Worm (Caenorhabditis elegans): Measurements from ENCODE around the gene sdz-38.

DNA sequence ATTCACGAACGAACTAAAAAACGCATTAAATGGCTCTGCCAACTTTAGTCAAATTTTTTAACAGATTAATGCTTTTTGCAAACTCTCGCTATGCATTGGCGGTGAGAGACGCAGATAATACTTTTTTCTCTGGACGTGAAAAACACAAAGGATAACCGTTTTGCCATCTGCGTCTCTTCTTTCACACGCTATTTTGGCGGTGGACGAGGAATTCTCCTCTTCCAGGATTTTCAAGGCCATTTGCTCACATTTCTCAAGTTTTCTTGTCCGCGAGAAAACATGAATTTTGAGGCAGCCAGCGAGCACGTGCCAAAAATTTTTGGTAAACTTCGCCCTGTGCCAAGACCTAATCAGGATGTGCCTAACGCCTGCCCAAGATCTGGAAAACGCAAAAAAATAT, 50.6 kb downstream of the sdz-38 start:
- no peak for TF ChIP-seq ZK546.5 (tag; optimal IDR thresholded peaks at IDR 0.05)
- TF ChIP-seq fos-1 (tag; optimal IDR thresholded peaks at IDR 0.05) = no peak
- TF ChIP-seq nhr-23 (tag; optimal IDR thresholded peaks at IDR 0.05) = no peak
- no peak for TF ChIP-seq nhr-77 (tag; optimal IDR thresholded peaks at IDR 0.05)
- TF ChIP-seq unc-39 (tag; optimal IDR thresholded peaks at IDR 0.05) = no peak
- TF ChIP-seq nhr-10 (tag; optimal IDR thresholded peaks at IDR 0.05) = no peak
- TF ChIP-seq nhr-25 (tag; optimal IDR thresholded peaks at IDR 0.05) = no peak
- no peak for TF ChIP-seq egl-27 (tag; optimal IDR thresholded peaks at IDR 0.05)
- no peak for TF ChIP-seq unc-62 (GFP tag; optimal IDR thresholded peaks at IDR 0.05)

All from whole organism, L2 larva.